Worm (Caenorhabditis elegans) whole organism, L1 larva: ENCODE measurements around the gene set-30.

Experiments
- ama-1 ChIP-seq: fragments of 150-350 bp; optimal IDR thresholded peaks from 2 replicates; lab custom pipeline; 2014
- blmp-1 ChIP-seq: fragments of 150-350 bp; optimal IDR thresholded peaks from 2 replicates; lab custom pipeline; 2014; ENCODE audit warnings: missing biosample characterization, missing genetic modification characterization
- ceh-63 ChIP-seq: fragments of 200-800 bp; sonication (Bioruptor generic); optimal IDR thresholded peaks from 2 replicates; lab custom pipeline; 2018; ENCODE audit warnings: mild to moderate bottlenecking, missing genetic modification characterization, missing compliant biosample characterization
- ceh-82 ChIP-seq, 3 experiments: fragments of 150-350 bp in 1 of 3; sonication (generic microtip) in 2 of 3; optimal IDR thresholded peaks; 2 replicates each; lab custom pipeline; 2014 to 2017; ENCODE audit warnings: missing biosample characterization in 3 of 3, missing genetic modification characterization in 3 of 3
- ces-1 ChIP-seq: fragments of 150-350 bp; optimal IDR thresholded peaks from 2 replicates; lab custom pipeline; 2014; ENCODE audit warnings: missing biosample characterization, missing genetic modification reagents, missing genetic modification characterization
- dpl-1 ChIP-seq, 3 experiments: fragments of 150-350 bp in 2 of 3; sonication (generic microtip) in 1 of 3; optimal IDR thresholded peaks; 2 replicates each; lab custom pipeline; 2014 to 2017; ENCODE audit warnings: missing biosample characterization in 3 of 3, missing genetic modification characterization in 3 of 3, missing genetic modification reagents in 3 of 3
- efl-3 ChIP-seq: fragments of 200-800 bp; sonication (Bioruptor generic); optimal IDR thresholded peaks from 2 replicates; lab custom pipeline; 2018; ENCODE audit warnings: mild to moderate bottlenecking, missing genetic modification characterization, missing compliant biosample characterization
- elt-3 ChIP-seq, 6 experiments: fragments of 150-350 bp in 1 of 6; sonication (generic microtip); optimal IDR thresholded peaks; 2 replicates each; lab custom pipeline; 2017 to 2018; ENCODE audit warnings: missing biosample characterization in 6 of 6, missing genetic modification characterization in 6 of 6, inconsistent platforms in 1 of 6
- fkh-10 ChIP-seq: sonication (generic microtip); optimal IDR thresholded peaks from 2 replicates; lab custom pipeline; 2017; ENCODE audit warnings: missing biosample characterization, missing genetic modification reagents, missing genetic modification characterization
- fkh-4 ChIP-seq: sonication (generic microtip); optimal IDR thresholded peaks from 2 replicates; lab custom pipeline; 2016; ENCODE audit warnings: missing compliant biosample characterization, missing genetic modification characterization, borderline replicate concordance
- fkh-8 ChIP-seq: sonication (generic microtip); optimal IDR thresholded peaks from 2 replicates; lab custom pipeline; 2016; ENCODE audit warnings: mild to moderate bottlenecking, missing genetic modification characterization, missing compliant biosample characterization
- fos-1 ChIP-seq: fragments of 150-350 bp; optimal IDR thresholded peaks from 2 replicates; lab custom pipeline; 2014; ENCODE audit warnings: missing biosample characterization, missing genetic modification characterization
- hlh-17 ChIP-seq: fragments of 200-800 bp; sonication (Bioruptor generic); optimal IDR thresholded peaks from 2 replicates; lab custom pipeline; 2018; ENCODE audit warnings: missing genetic modification characterization, mild to moderate bottlenecking, missing compliant biosample characterization, moderate library complexity, borderline replicate concordance
- hpl-2 ChIP-seq: fragments of 150-350 bp; optimal IDR thresholded peaks from 2 replicates; lab custom pipeline; 2014; ENCODE audit warnings: missing biosample characterization, missing genetic modification reagents, missing genetic modification characterization
- irx-1 ChIP-seq: sonication (generic microtip); optimal IDR thresholded peaks from 2 replicates; lab custom pipeline; 2016; ENCODE audit warnings: missing genetic modification characterization, missing compliant biosample characterization
- lin-13 ChIP-seq: fragments of 150-350 bp; optimal IDR thresholded peaks from 2 replicates; lab custom pipeline; 2014; ENCODE audit warnings: missing biosample characterization, missing genetic modification reagents, missing genetic modification characterization
- lin-15B ChIP-seq: fragments of 150-350 bp; sonication (generic microtip); optimal IDR thresholded peaks from 3 replicates; lab custom pipeline; 2014; ENCODE audit warnings: missing biosample characterization, missing genetic modification characterization
- lin-39 ChIP-seq: fragments of 150-350 bp; optimal IDR thresholded peaks from 2 replicates; lab custom pipeline; 2014; ENCODE audit warnings: missing biosample characterization, missing genetic modification reagents, missing genetic modification characterization
- lir-3 ChIP-seq: sonication (generic microtip); optimal IDR thresholded peaks from 2 replicates; lab custom pipeline; 2016; ENCODE audit warnings: mild to moderate bottlenecking, missing genetic modification characterization, moderate library complexity, missing compliant biosample characterization; ENCODE audit not compliant: poor library complexity
- lsy-2 ChIP-seq, 2 experiments: fragments of 150-350 bp; optimal IDR thresholded peaks; 2 replicates each; lab custom pipeline; 2014; ENCODE audit warnings: missing biosample characterization in 2 of 2, missing genetic modification characterization in 2 of 2
- mdl-1 ChIP-seq, 2 experiments: fragments of 150-350 bp; optimal IDR thresholded peaks; 2 replicates each; lab custom pipeline; 2014 to 2017; ENCODE audit warnings: missing biosample characterization in 2 of 2, missing genetic modification characterization in 2 of 2, inconsistent platforms in 1 of 2
- mep-1 ChIP-seq: fragments of 150-350 bp; optimal IDR thresholded peaks from 2 replicates; lab custom pipeline; 2014; ENCODE audit warnings: missing biosample characterization, missing genetic modification characterization
- nhr-11 ChIP-seq: fragments of 150-350 bp; optimal IDR thresholded peaks from 2 replicates; lab custom pipeline; 2014; ENCODE audit warnings: missing biosample characterization, missing genetic modification characterization
- nhr-12 ChIP-seq: sonication (generic microtip); optimal IDR thresholded peaks from 2 replicates; lab custom pipeline; 2017; ENCODE audit warnings: missing biosample characterization, missing genetic modification characterization
- nhr-47 ChIP-seq: sonication (generic microtip); optimal IDR thresholded peaks from 2 replicates; lab custom pipeline; 2016; ENCODE audit warnings: mild to moderate bottlenecking, missing genetic modification characterization, moderate library complexity, missing compliant biosample characterization
- nhr-71 ChIP-seq: sonication (generic microtip); optimal IDR thresholded peaks from 2 replicates; lab custom pipeline; 2016; ENCODE audit warnings: mild to moderate bottlenecking, missing genetic modification characterization, moderate library complexity, missing compliant biosample characterization
- nhr-77 ChIP-seq: fragments of 150-350 bp; optimal IDR thresholded peaks from 2 replicates; lab custom pipeline; 2014; ENCODE audit warnings: missing biosample characterization, missing genetic modification characterization
- nhr-90 ChIP-seq: sonication (generic microtip); optimal IDR thresholded peaks from 2 replicates; lab custom pipeline; 2016; ENCODE audit warnings: mild to moderate bottlenecking, missing genetic modification characterization, missing compliant biosample characterization; ENCODE audit not compliant: poor library complexity
- rnt-1 ChIP-seq: sonication (generic microtip); optimal IDR thresholded peaks from 2 replicates; lab custom pipeline; 2016; ENCODE audit warnings: mild to moderate bottlenecking, missing genetic modification characterization, moderate library complexity, missing compliant biosample characterization
- sox-4 ChIP-seq: sonication (generic microtip); optimal IDR thresholded peaks from 2 replicates; lab custom pipeline; 2016; ENCODE audit warnings: missing genetic modification characterization, missing compliant biosample characterization
- tbx-2 ChIP-seq: sonication (generic microtip); optimal IDR thresholded peaks from 2 replicates; lab custom pipeline; 2016; ENCODE audit warnings: missing genetic modification characterization, missing compliant biosample characterization
- tlp-1 ChIP-seq: fragments of 150-350 bp; optimal IDR thresholded peaks from 2 replicates; lab custom pipeline; 2014; ENCODE audit warnings: missing biosample characterization, missing genetic modification characterization
- unc-130 ChIP-seq: fragments of 150-350 bp; optimal IDR thresholded peaks from 2 replicates; lab custom pipeline; 2017; ENCODE audit warnings: missing biosample characterization, missing genetic modification characterization, inconsistent platforms
- unc-30 ChIP-seq: sonication (generic microtip); optimal IDR thresholded peaks from 2 replicates; lab custom pipeline; 2017; ENCODE audit warnings: missing biosample characterization, missing genetic modification characterization
- unc-86 ChIP-seq: sonication (generic microtip); optimal IDR thresholded peaks from 2 replicates; lab custom pipeline; 2016; ENCODE audit warnings: missing genetic modification characterization, missing compliant biosample characterization
- vab-15 ChIP-seq: sonication (generic microtip); optimal IDR thresholded peaks from 2 replicates; lab custom pipeline; 2017; ENCODE audit warnings: missing genotype, mild to moderate bottlenecking, missing genetic modification characterization, missing compliant biosample characterization
- zip-4 ChIP-seq: fragments of 200-800 bp; sonication (Bioruptor generic); optimal IDR thresholded peaks from 2 replicates; lab custom pipeline; 2018; ENCODE audit warnings: mild to moderate bottlenecking, missing genetic modification characterization, moderate library complexity, missing compliant biosample characterization
- ztf-11 ChIP-seq, 2 experiments: sonication (generic microtip); optimal IDR thresholded peaks; 2 replicates each; lab custom pipeline; 2016 to 2017; ENCODE audit warnings: missing genetic modification characterization in 2 of 2, missing biosample characterization in 1 of 2, missing compliant biosample characterization in 1 of 2
- ztf-4 ChIP-seq: fragments of 150-350 bp; optimal IDR thresholded peaks from 2 replicates; lab custom pipeline; 2014; ENCODE audit warnings: missing biosample characterization, missing genetic modification characterization

set-30 gene

DNA sequence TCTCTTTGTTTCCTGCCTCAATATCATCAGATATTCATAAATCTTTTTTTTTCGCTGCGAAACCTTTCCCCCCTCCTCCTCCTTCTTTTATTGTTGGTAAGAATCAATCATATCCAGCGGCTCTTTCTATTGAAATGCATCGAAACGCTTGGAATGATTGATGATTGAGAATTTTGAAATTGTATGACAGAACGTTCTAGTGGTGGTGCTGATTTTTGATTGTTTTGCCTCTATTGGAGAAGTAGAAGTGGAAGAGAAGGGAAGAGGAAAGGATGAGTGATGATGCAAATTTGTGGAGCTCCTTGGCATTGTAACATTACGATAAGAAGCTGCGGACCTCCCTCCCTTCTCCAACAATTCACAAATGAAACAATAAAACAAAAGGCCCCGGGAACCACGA is 33.5 kb upstream of the set-30 start:
- TF ChIP-seq unc-130 (tag; lab: Kevin White, UChicago): no peak
- no peak for TF ChIP-seq dpl-1 (GFP tag; optimal IDR thresholded peaks at IDR 0.05; lab: Kevin White, UChicago)
- TF ChIP-seq nhr-77 (tag; lab: Kevin White, UChicago): no peak
- no peak for TF ChIP-seq ceh-82 (tag; optimal IDR thresholded peaks at IDR 0.05; lab: Kevin White, UChicago)
- no peak for TF ChIP-seq fkh-4 (tag; lab: Kevin White, UChicago)
- no peak for TF ChIP-seq ceh-63 (GFP tag; lab: Kevin White, UChicago)
- TF ChIP-seq mdl-1 (tag; optimal IDR thresholded peaks at IDR 0.05; lab: Kevin White, UChicago): no peak
- no peak for TF ChIP-seq lir-3 (tag; lab: Kevin White, UChicago)
- no peak for TF ChIP-seq nhr-71 (tag; lab: Kevin White, UChicago)
- TF ChIP-seq irx-1 (tag; lab: Kevin White, UChicago): no peak
- no peak for TF ChIP-seq unc-86 (tag; lab: Kevin White, UChicago)
- no peak for TF ChIP-seq lsy-2 (tag; optimal IDR thresholded peaks at IDR 0.05; lab: Kevin White, UChicago)
- TF ChIP-seq nhr-12 (tag; lab: Kevin White, UChicago): no peak
- TF ChIP-seq elt-3 (tag; optimal IDR thresholded peaks at IDR 0.05; lab: Kevin White, UChicago): no peak
- no peak for TF ChIP-seq mep-1 (tag; lab: Kevin White, UChicago)
- no peak for TF ChIP-seq lin-39
- TF ChIP-seq tbx-2 (tag; lab: Kevin White, UChicago): no peak
- TF ChIP-seq tlp-1 (tag; lab: Kevin White, UChicago): no peak
- no peak for TF ChIP-seq unc-30 (tag; lab: Kevin White, UChicago)
- TF ChIP-seq, all 84 proteins: peak for 0

DNA sequence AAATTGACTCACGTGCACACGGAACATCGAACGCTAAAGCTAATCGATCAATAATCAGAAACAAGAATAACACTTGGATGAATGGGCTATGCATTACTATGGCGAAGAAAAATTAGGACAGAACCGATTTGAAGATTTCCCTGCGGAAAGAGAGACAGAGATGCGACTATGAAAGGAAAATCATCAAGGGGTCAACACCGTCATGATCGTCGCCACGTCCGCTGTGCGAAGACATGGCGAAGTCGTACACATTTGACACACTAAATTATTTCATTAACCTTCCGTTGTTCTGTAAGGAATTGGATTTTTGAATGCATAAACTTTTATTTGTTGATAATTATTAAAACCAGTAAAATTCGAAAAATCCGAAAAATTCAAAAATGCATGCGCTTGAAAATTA is 29.8 kb upstream of the set-30 start, which contains the start of gene M03F4.6:
Gene M03F4.6, minus strand, starts transcription at position 101 of the 400 bp plus-strand sequence.
- TF ChIP-seq elt-3 (tag; optimal IDR thresholded peaks at IDR 0.05; lab: Kevin White, UChicago): no peak
- TF ChIP-seq nhr-71 (tag; lab: Kevin White, UChicago): peak; percentile 38
- no peak for TF ChIP-seq ztf-11 (tag; optimal IDR thresholded peaks at IDR 0.05; lab: Kevin White, UChicago)
- peak; percentile 13 for TF ChIP-seq rnt-1
- peak; percentile 95 for TF ChIP-seq blmp-1 (tag; lab: Kevin White, UChicago)
- TF ChIP-seq nhr-90 (tag; lab: Kevin White, UChicago): no peak
- peak; percentile 90 for TF ChIP-seq ztf-4
- TF ChIP-seq mep-1 (tag; lab: Kevin White, UChicago): peak; percentile 52
- TF ChIP-seq lin-15B (tag; lab: Kevin White, UChicago): no peak
- TF ChIP-seq ceh-82 (tag; optimal IDR thresholded peaks at IDR 0.05; lab: Kevin White, UChicago): no peak
- no peak for TF ChIP-seq sox-4
- no peak for TF ChIP-seq lin-13 (GFP tag; lab: Kevin White, UChicago)
- TF ChIP-seq ama-1 (lab: Kevin White, UChicago): peak; percentile 74
- no peak for TF ChIP-seq fkh-4 (tag; lab: Kevin White, UChicago)
- TF ChIP-seq, all 84 proteins: peak for 6

DNA sequence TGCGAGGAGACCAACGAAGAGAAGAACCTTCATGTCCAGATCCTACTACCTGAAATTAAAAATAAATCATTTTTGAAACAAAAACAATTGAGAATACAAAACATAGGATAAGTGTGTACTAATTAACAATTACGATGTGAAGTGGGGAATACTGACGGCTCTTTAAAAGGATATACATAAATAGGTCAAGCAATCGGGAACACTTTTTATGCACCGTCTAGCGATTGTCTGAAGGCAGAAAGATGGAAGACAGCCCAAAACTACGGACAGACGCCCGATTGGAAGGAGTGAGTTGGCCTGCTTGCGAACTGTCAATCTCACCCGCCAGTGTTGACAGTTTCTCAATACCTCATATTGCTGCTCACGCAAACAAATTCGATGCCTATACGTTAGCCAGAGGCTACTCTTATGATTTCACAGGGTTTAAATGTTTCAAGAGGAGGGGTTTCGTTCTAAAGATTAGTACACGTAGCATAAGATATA is 28.2 kb upstream of the set-30 start, which contains the start of gene calu-1:
Gene calu-1, minus strand, starts transcription at position 51 of the 483 bp plus-strand sequence.
- TF ChIP-seq efl-3 (GFP tag; lab: Kevin White, UChicago) (no peak), nhr-11 (tag; lab: Kevin White, UChicago) (no peak), fos-1 (tag; lab: Kevin White, UChicago) (no peak), lin-39 (no peak), nhr-77 (tag; lab: Kevin White, UChicago) (no peak), nhr-90 (tag; lab: Kevin White, UChicago) (no peak), nhr-47 (tag; lab: Kevin White, UChicago) (no peak), ces-1 (no peak), hlh-17 (no peak), fkh-8 (no peak), tlp-1 (tag; lab: Kevin White, UChicago) (no peak), vab-15 (tag; lab: Kevin White, UChicago) (no peak), zip-4 (GFP tag; lab: Kevin White, UChicago) (no peak), fkh-10 (GFP tag; lab: Kevin White, UChicago) (no peak), hpl-2 (no peak)
